Worm (Caenorhabditis elegans): ENCODE data around the gene malt-1.

The malt-1 gene

DNA sequence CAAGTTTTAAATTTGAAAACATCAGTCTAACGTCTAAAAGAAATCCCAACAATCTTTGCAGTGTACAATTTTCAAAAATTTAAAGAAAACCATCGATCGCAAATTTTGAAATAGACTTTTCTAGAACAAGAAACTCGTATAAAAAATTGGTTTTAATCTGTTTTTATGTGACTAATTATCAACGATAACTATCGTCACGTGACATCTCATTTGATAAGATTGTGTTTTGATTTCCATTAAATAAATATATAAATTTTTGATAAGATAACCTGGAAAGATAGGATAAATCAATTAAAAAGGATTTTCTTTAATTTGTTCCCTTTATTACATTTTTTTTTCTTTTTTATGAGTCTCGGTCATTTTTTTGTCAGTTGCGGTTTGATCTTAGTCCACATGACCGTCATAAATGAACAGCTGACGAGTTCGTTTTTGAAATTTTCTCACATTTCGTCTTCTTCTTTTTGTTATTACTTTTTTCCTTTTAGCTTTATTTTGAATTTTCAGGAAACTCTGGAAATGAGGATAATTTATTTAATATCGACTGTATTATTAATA, 41.5 kb downstream of the malt-1 start, which contains the start of gene asm-1:
Gene asm-1 (plus strand): TSS at position 505 of the 555 bp plus-strand sequence.
- TF ChIP-seq nhr-77 (tag; optimal IDR thresholded peaks at IDR 0.05) (no peak), elt-2 (tag; optimal IDR thresholded peaks at IDR 0.05) (peak; percentile 52), aly-2 (tag; optimal IDR thresholded peaks at IDR 0.05) (no peak), snu-23 (GFP tag; optimal IDR thresholded peaks at IDR 0.05) (no peak), rnt-1 (tag; optimal IDR thresholded peaks at IDR 0.05) (no peak), lin-14 (GFP tag; optimal IDR thresholded peaks at IDR 0.05) (peak; percentile 8), efl-1 (optimal IDR thresholded peaks at IDR 0.05) (no peak), efl-1 (GFP tag; optimal IDR thresholded peaks at IDR 0.05 in 1 of 2) (no peak), mep-1 (tag; optimal IDR thresholded peaks at IDR 0.05) (peak; percentile 18), unc-98 (GFP tag; IDR thresholded peaks at IDR 0.05) (no peak), lin-35 (GFP tag; optimal IDR thresholded peaks at IDR 0.05) (peak in 1 of 2 experiments; percentile 26), ets-5 (GFP tag; IDR thresholded peaks at IDR 0.05) (no peak), pag-3 (tag; optimal IDR thresholded peaks at IDR 0.05; ENCODE audit: borderline replicate concordance, insufficient read depth) (no peak), grh-1 (GFP tag; IDR thresholded peaks at IDR 0.05) (no peak), mef-2 (tag; optimal IDR thresholded peaks at IDR 0.05) (no peak), C34B4.2 (tag; optimal IDR thresholded peaks at IDR 0.05) (no peak), mdl-1 (tag; optimal IDR thresholded peaks at IDR 0.05) (no peak), nhr-71 (tag; optimal IDR thresholded peaks at IDR 0.05) (peak; percentile 47), ceh-8 (GFP tag; optimal IDR thresholded peaks at IDR 0.05) (no peak), lir-3 (tag; optimal IDR thresholded peaks at IDR 0.05; ENCODE audit: poor library complexity) (no peak), elt-3 (tag; optimal IDR thresholded peaks at IDR 0.05) (peak in 2 of 6 experiments; percentile 49 to 67), nhr-20 (tag; optimal IDR thresholded peaks at IDR 0.05) (peak; percentile 34), jun-1 (tag; optimal IDR thresholded peaks at IDR 0.05) (no peak)

DNA sequence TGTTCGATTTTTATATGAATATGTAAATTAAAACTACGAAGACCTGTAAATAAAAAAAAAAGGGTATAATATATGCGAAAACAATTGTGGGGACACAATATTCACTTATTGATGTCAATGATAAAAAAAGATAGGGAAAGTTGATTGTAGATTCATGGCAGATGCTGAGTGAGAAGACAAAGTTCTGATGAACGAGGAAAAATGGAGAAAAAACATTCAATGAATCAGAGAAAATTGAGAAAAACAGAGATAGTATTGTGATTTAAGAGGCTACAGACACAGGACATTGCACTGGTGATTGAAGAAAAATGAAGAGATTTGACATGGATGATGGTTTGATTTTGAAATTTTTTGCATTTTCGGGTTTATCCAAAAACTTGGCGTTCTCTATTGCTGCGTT, 42.4 kb downstream of the malt-1 start:
- TF ChIP-seq zip-4 (GFP tag; optimal IDR thresholded peaks at IDR 0.05) (no peak), C34B4.2 (tag; optimal IDR thresholded peaks at IDR 0.05) (no peak), lir-3 (tag; optimal IDR thresholded peaks at IDR 0.05; ENCODE audit: poor library complexity) (peak; percentile 11), lsy-2 (tag; optimal IDR thresholded peaks at IDR 0.05) (peak; percentile 4 to 28), nhr-237 (tag; optimal IDR thresholded peaks at IDR 0.05) (no peak), unc-98 (GFP tag; IDR thresholded peaks at IDR 0.05) (no peak), nhr-85 (tag) (peak; percentile 37), isw-1 (GFP tag; IDR thresholded peaks at IDR 0.05) (no peak), C16A3.4 (tag; optimal IDR thresholded peaks at IDR 0.05) (no peak), nhr-20 (tag; optimal IDR thresholded peaks at IDR 0.05) (no peak), nhr-77 (tag; optimal IDR thresholded peaks at IDR 0.05) (no peak), lin-15B (tag; optimal IDR thresholded peaks at IDR 0.05) (no peak), fos-1 (tag; optimal IDR thresholded peaks at IDR 0.05) (no peak), nhr-19 (GFP tag; conservative IDR thresholded peaks at IDR 0.05) (no peak), dpl-1 (GFP tag; optimal IDR thresholded peaks at IDR 0.05) (peak in 2 of 3 experiments; percentile 5 to 21), sptf-1 (tag; optimal IDR thresholded peaks at IDR 0.05) (no peak), dsc-1 (tag; optimal IDR thresholded peaks at IDR 0.05) (no peak), elt-3 (tag; optimal IDR thresholded peaks at IDR 0.05) (peak in 2 of 6 experiments; percentile 3 to 49), efl-1 (optimal IDR thresholded peaks at IDR 0.05) (no peak), efl-1 (GFP tag; optimal IDR thresholded peaks at IDR 0.05 in 1 of 2) (peak; percentile 13 to 84), blmp-1 (tag; optimal IDR thresholded peaks at IDR 0.05) (peak; percentile 83), sup-37 (GFP tag; optimal IDR thresholded peaks at IDR 0.05) (no peak), rnt-1 (tag; optimal IDR thresholded peaks at IDR 0.05) (peak; percentile 7), nhr-90 (tag; optimal IDR thresholded peaks at IDR 0.05; ENCODE audit: poor library complexity) (no peak), ama-1 (optimal IDR thresholded peaks at IDR 0.05) (no peak), elt-2 (tag; optimal IDR thresholded peaks at IDR 0.05) (no peak), pqm-1 (tag; optimal IDR thresholded peaks at IDR 0.05) (no peak), C04F5.9 (tag; optimal IDR thresholded peaks at IDR 0.05) (no peak), ceh-8 (GFP tag; optimal IDR thresholded peaks at IDR 0.05) (no peak), pag-3 (tag; optimal IDR thresholded peaks at IDR 0.05; ENCODE audit: borderline replicate concordance, insufficient read depth) (peak; percentile 67), nhr-71 (tag; optimal IDR thresholded peaks at IDR 0.05) (peak; percentile 2), aha-1 (tag; optimal IDR thresholded peaks at IDR 0.05) (no peak), ztf-11 (tag; optimal IDR thresholded peaks at IDR 0.05) (no peak), grh-1 (GFP tag; IDR thresholded peaks at IDR 0.05) (no peak), skn-1 (tag; optimal IDR thresholded peaks at IDR 0.05) (no peak), swsn-7 (tag; optimal IDR thresholded peaks at IDR 0.05) (no peak), hlh-17 (GFP tag; optimal IDR thresholded peaks at IDR 0.05; ENCODE audit: borderline replicate concordance) (no peak), lin-14 (GFP tag; optimal IDR thresholded peaks at IDR 0.05) (peak; percentile 35), nhr-84 (tag; optimal IDR thresholded peaks at IDR 0.05) (no peak), lin-13 (GFP tag; optimal IDR thresholded peaks at IDR 0.05) (no peak), aly-2 (tag; optimal IDR thresholded peaks at IDR 0.05) (no peak), snu-23 (GFP tag; optimal IDR thresholded peaks at IDR 0.05) (peak; percentile 22)

All from whole organism, L1 larva.